Worm (Caenorhabditis elegans): ENCODE results near the gene T28F12.1.
"Not testable (repeated sequence)": the region's sequence is repeated elsewhere in the genome, so short reads cannot be mapped to it uniquely, and the experiment has no call there.

T28F12.1 gene

ce11 chrV:4550459-4550858 lies 37.6 kb downstream of the T28F12.1 start (continued):
- TF ChIP-seq lin-39 (tag; optimal IDR thresholded peaks at IDR 0.05), result no peak

- TF ChIP-seq T20F7.1 (GFP tag; optimal IDR thresholded peaks at IDR 0.05) (no peak), daf-12 (tag; optimal IDR thresholded peaks at IDR 0.05) (no peak), daf-16 (GFP tag; optimal IDR thresholded peaks at IDR 0.05) (no peak), daf-16 (tag; optimal IDR thresholded peaks at IDR 0.05) (peak; percentile 70), zag-1 (tag; optimal IDR thresholded peaks at IDR 0.05) (no peak), daf-8 (GFP tag; IDR thresholded peaks at IDR 0.05) (no peak)
Observed at ce11 chrV:4551911-4552310, 39.1 kb downstream of the T28F12.1 start.

- TF ChIP-seq dmd-6 (GFP tag; IDR thresholded peaks at IDR 0.05) (0 out of 2 replicates have a peak, but pooled peaks have one; percentile 19), ctbp-1 (GFP tag; IDR thresholded peaks at IDR 0.05) (0 out of 2 replicates have a peak, but pooled peaks have one; percentile 66), F37D6.2 (tag; optimal IDR thresholded peaks at IDR 0.05) (peak; percentile 0), dmd-9 (GFP tag; IDR thresholded peaks at IDR 0.05) (peak; percentile 44; the same call in 1 of the 2 replicates), lsy-2 (tag; optimal IDR thresholded peaks at IDR 0.05) (peak in 1 of 2 experiments; percentile 36), ceh-20 (GFP tag; IDR thresholded peaks at IDR 0.05) (peak; percentile 19; the same call in 1 of the 2 replicates), arid-1 (GFP tag; conservative IDR thresholded peaks at IDR 0.05) (0 out of 2 replicates have a peak, but pooled peaks have one; percentile 12), F49E8.2 (tag; optimal IDR thresholded peaks at IDR 0.05; ENCODE audit: borderline replicate concordance) (peak; percentile 56), hmg-1.1 (GFP tag; IDR thresholded peaks at IDR 0.05) (peak; percentile 31; the same call in 1 of the 2 replicates), mes-2 (tag; optimal IDR thresholded peaks at IDR 0.05; ENCODE audit: poor library complexity, severe bottlenecking) (peak; percentile 61)
Observed at ce11 chrV:4552394-4553096, 39.7 kb downstream of the T28F12.1 start.

ce11 chrV:4553572-4553971 lies 40.7 kb downstream of the T28F12.1 start, which contains the start of gene Y61A9LA.12:
TSS of gene Y61A9LA.12 (plus strand) at chrV:4553872.
- not testable (repeated sequence) for TF ChIP-seq duxl-1 (tag; optimal IDR thresholded peaks at IDR 0.05; ENCODE audit: poor library complexity); sdz-12 (GFP tag; optimal IDR thresholded peaks at IDR 0.05); nhr-76 (tag; optimal IDR thresholded peaks at IDR 0.05)

ce11 chrV:4559701-4560100 lies 46.9 kb downstream of the T28F12.1 start, which contains the start of gene Y61A9LA.7:
TSS of gene Y61A9LA.7 (minus strand) at chrV:4559801.
- peak in 1 of 2 experiments; percentile 37 for TF ChIP-seq unc-62 (GFP tag; optimal IDR thresholded peaks at IDR 0.05 in 1 of 2)
- TF ChIP-seq unc-62 (tag; optimal IDR thresholded peaks at IDR 0.05), result no peak
- no peak for TF ChIP-seq T26A8.4 (GFP tag; IDR thresholded peaks at IDR 0.05)

ce11 chrV:4560441-4560840 lies 47.6 kb downstream of the T28F12.1 start, which contains the start of gene Y61A9LA.4:
TSS of gene Y61A9LA.4 (plus strand) at chrV:4560741.
- not testable (repeated sequence) for TF ChIP-seq daf-12 (tag; optimal IDR thresholded peaks at IDR 0.05); Y48G9A.11 (GFP tag; IDR thresholded peaks at IDR 0.05); daf-16 (GFP tag; optimal IDR thresholded peaks at IDR 0.05); daf-16 (tag; optimal IDR thresholded peaks at IDR 0.05)

- 0 out of 2 replicates have a peak, but pooled peaks have one; percentile 34 for TF ChIP-seq set-16 (GFP tag; IDR thresholded peaks at IDR 0.05)
- TF ChIP-seq aha-1 (tag), result peak; percentile 75
- TF ChIP-seq ceh-82 (tag; optimal IDR thresholded peaks at IDR 0.05), result no peak
Observed at ce11 chrV:4562493-4562892, 49.7 kb downstream of the T28F12.1 start.
